Worm (Caenorhabditis elegans): Measurements from ENCODE around the gene unc-50.

unc-50 gene

ce11 chrIII:10316653-10317052, 1.3 kb downstream of the unc-50 start:
- peak; percentile 93 for TF ChIP-seq nhr-85 (tag)

ce11 chrIII:10314234-10314633, 3.7 kb downstream of the unc-50 start:
- TF ChIP-seq elt-2 (tag; optimal IDR thresholded peaks at IDR 0.05) (peak; percentile 10), sup-37 (GFP tag; optimal IDR thresholded peaks at IDR 0.05) (no peak), efl-1 (optimal IDR thresholded peaks at IDR 0.05) (no peak), efl-1 (GFP tag; optimal IDR thresholded peaks at IDR 0.05 in 1 of 2) (peak in 1 of 2 experiments; percentile 1), fkh-8 (tag; optimal IDR thresholded peaks at IDR 0.05) (no peak), lin-15B (tag; optimal IDR thresholded peaks at IDR 0.05) (no peak), nhr-71 (tag; optimal IDR thresholded peaks at IDR 0.05) (no peak), ama-1 (optimal IDR thresholded peaks at IDR 0.05) (no peak), alr-1 (tag; optimal IDR thresholded peaks at IDR 0.05; ENCODE audit: borderline replicate concordance) (no peak), nhr-47 (tag; optimal IDR thresholded peaks at IDR 0.05) (no peak), nhr-90 (tag; optimal IDR thresholded peaks at IDR 0.05; ENCODE audit: poor library complexity) (no peak), unc-30 (tag; optimal IDR thresholded peaks at IDR 0.05) (no peak)

DNA sequence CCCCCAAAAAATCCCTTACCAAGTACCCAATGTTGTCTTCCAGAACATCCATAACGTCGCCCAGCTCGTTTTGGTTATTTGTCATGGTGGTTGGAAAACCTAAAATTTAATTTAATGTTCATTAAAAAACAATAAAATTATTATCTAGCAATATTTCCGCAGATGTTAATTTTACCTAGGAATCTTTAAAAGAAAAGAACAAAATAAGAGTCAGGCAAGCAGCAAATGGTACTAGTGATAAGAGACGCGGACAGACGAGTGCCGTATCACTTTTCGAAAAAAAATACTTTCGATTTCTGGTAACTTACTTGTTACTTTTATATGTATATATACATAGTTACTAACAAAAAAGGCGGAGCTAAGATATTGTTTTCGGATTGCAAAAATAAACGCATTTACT, 6.9 kb downstream of the unc-50 start, which contains the start of gene T07A5.7:
Gene T07A5.7 (minus strand): TSS at position 101 of the 400 bp plus-strand sequence.
- no peak for TF ChIP-seq efl-1 (optimal IDR thresholded peaks at IDR 0.05)
- TF ChIP-seq efl-1 (GFP tag; optimal IDR thresholded peaks at IDR 0.05 in 1 of 2) = peak in 1 of 2 experiments; percentile 59
- no peak for TF ChIP-seq nhr-76 (tag; optimal IDR thresholded peaks at IDR 0.05)

- TF ChIP-seq lin-39 (tag; optimal IDR thresholded peaks at IDR 0.05) (peak; percentile 15), nhr-85 (tag) (peak; percentile 60), tlp-1 (tag; optimal IDR thresholded peaks at IDR 0.05) (no peak)
These were observed 11.9 kb downstream of the unc-50 start, which contains the start of gene T07A5.1 for ce11 chrIII:10306049-10306448. T07A5.1 (minus strand) TSS chrIII:10306197.

DNA sequence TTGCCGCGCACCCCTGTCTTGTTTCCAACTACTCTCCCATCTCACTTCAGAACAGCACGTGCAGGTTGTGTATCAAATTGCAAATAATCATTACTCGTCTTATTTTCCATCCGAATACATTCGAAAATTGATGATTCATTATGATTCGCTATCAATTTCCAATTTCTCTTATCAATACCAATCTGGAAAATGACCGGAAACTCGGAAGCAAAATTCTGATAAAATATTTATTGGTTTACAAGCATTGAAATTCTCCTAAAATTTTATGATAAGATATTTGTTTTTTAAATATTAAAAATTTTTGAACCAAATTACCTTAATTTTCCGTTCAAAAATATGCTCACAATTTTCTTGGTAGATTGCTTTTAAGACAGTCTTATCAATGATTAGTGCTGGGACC, 12.7 kb downstream of the unc-50 start:
- TF ChIP-seq elt-2 (tag; optimal IDR thresholded peaks at IDR 0.05) = peak; percentile 76
- no peak for TF ChIP-seq mab-9 (GFP tag; IDR thresholded peaks at IDR 0.05)
- no peak for TF ChIP-seq efl-1 (optimal IDR thresholded peaks at IDR 0.05)
- TF ChIP-seq efl-1 (GFP tag; optimal IDR thresholded peaks at IDR 0.05 in 1 of 2) = peak in 1 of 2 experiments; percentile 18
- no peak for TF ChIP-seq elt-3 (tag; optimal IDR thresholded peaks at IDR 0.05)

ce11 chrIII:10300078-10300477, 17.9 kb downstream of the unc-50 start, which contains the start of gene vglu-3:
vglu-3 (plus strand) TSS chrIII:10300378.
- TF ChIP-seq nhr-12 (tag; optimal IDR thresholded peaks at IDR 0.05) = no peak
- TF ChIP-seq fkh-10 (GFP tag; optimal IDR thresholded peaks at IDR 0.05) = no peak
- no peak for TF ChIP-seq pax-3 (tag; optimal IDR thresholded peaks at IDR 0.05)
- TF ChIP-seq tbx-2 (tag; optimal IDR thresholded peaks at IDR 0.05) = no peak
- no peak for TF ChIP-seq nhr-47 (tag; optimal IDR thresholded peaks at IDR 0.05)
- TF ChIP-seq snpc-4 (tag; optimal IDR thresholded peaks at IDR 0.05) = no peak
- no peak for TF ChIP-seq unc-98 (GFP tag; IDR thresholded peaks at IDR 0.05)
- TF ChIP-seq lir-3 (tag; optimal IDR thresholded peaks at IDR 0.05; ENCODE audit: poor library complexity) = no peak
- no peak for TF ChIP-seq mef-2 (tag; optimal IDR thresholded peaks at IDR 0.05)
- no peak for TF ChIP-seq nhr-84 (tag; optimal IDR thresholded peaks at IDR 0.05)
- TF ChIP-seq nhr-237 (tag; optimal IDR thresholded peaks at IDR 0.05) = no peak
- no peak for TF ChIP-seq nhr-71 (tag; optimal IDR thresholded peaks at IDR 0.05)
- TF ChIP-seq lin-35 (GFP tag; optimal IDR thresholded peaks at IDR 0.05) = no peak

- TF ChIP-seq elt-3 (tag; optimal IDR thresholded peaks at IDR 0.05) (peak in 1 of 6 experiments; percentile 5), lin-35 (GFP tag; optimal IDR thresholded peaks at IDR 0.05) (no peak), elt-2 (tag; optimal IDR thresholded peaks at IDR 0.05) (no peak), nhr-85 (tag) (peak; percentile 67), vab-15 (tag; optimal IDR thresholded peaks at IDR 0.05) (no peak), nhr-237 (tag; optimal IDR thresholded peaks at IDR 0.05) (no peak), mab-9 (GFP tag; IDR thresholded peaks at IDR 0.05) (no peak), skn-1 (tag; optimal IDR thresholded peaks at IDR 0.05) (no peak), efl-1 (optimal IDR thresholded peaks at IDR 0.05) (no peak), efl-1 (GFP tag; optimal IDR thresholded peaks at IDR 0.05 in 1 of 2) (no peak), sptf-1 (tag; optimal IDR thresholded peaks at IDR 0.05) (no peak), irx-1 (tag; optimal IDR thresholded peaks at IDR 0.05) (no peak), nhr-20 (tag; optimal IDR thresholded peaks at IDR 0.05) (no peak), ztf-4 (tag; optimal IDR thresholded peaks at IDR 0.05) (no peak)
These were observed 21.1 kb downstream of the unc-50 start for ce11 chrIII:10296904-10297303.

All from whole organism, L1 larva.